Worm (Caenorhabditis elegans): ENCODE measurements around the gene R02F11.12.

DNA sequence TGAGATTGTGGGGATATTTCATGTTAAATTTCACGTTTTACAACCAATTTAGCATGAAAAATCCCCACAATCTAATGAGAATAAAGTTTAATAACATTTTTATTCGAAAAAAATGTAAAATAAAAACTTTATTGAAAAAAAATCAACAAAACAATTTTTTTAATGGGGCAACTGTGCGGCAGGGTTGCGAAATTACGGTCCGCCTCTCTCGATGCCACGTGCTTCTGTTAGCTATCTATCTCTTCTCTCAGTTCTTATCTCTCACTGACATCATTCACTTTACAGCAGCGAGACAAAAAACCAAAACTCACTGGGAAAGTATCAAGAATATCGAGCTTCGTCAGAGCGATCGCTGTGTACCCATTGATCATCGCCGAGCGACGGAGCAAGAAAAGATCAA, 30.1 kb downstream of the R02F11.12 start:
- TF ChIP-seq lin-13 (tag; optimal IDR thresholded peaks at IDR 0.05) (no peak), unc-62 (GFP tag; optimal IDR thresholded peaks at IDR 0.05) (no peak), sptf-1 (tag; optimal IDR thresholded peaks at IDR 0.05) (no peak), elt-3 (tag; optimal IDR thresholded peaks at IDR 0.05) (no peak), ces-1 (GFP tag; optimal IDR thresholded peaks at IDR 0.05) (no peak), nhr-76 (tag; optimal IDR thresholded peaks at IDR 0.05) (no peak), unc-120 (tag; optimal IDR thresholded peaks at IDR 0.05; ENCODE audit: poor library complexity, severe bottlenecking) (no peak), lin-32 (GFP tag; optimal IDR thresholded peaks at IDR 0.05) (no peak), tbx-8 (GFP tag; optimal IDR thresholded peaks at IDR 0.05) (no peak), ceh-43 (GFP tag; optimal IDR thresholded peaks at IDR 0.05) (no peak), bed-3 (GFP tag; optimal IDR thresholded peaks at IDR 0.05) (no peak), hlh-1 (tag; optimal IDR thresholded peaks at IDR 0.05) (no peak), snpc-4 (tag; optimal IDR thresholded peaks at IDR 0.05) (no peak), ztf-11 (tag; optimal IDR thresholded peaks at IDR 0.05) (no peak)
